Fruit fly (Drosophila melanogaster): Measurements from ENCODE around the gene CG5895.

CG5895 gene

dm6 chr3L:16050887-16051258 is 15.6 kb downstream of the CG5895 start, which contains the start of gene Diap1 (continued):
- TF ChIP-seq cwo (GFP tag; optimal IDR thresholded peaks at IDR 0.05) (no peak), repo (GFP tag; optimal IDR thresholded peaks at IDR 0.05) (no peak), CG5245 (GFP tag; optimal IDR thresholded peaks at IDR 0.05) (no peak), CG34422 (GFP tag; IDR thresholded peaks at IDR 0.05) (no peak), kay (GFP tag; optimal IDR thresholded peaks at IDR 0.05) (no peak), CG17186 (GFP tag; optimal IDR thresholded peaks at IDR 0.05) (peak; percentile 41), ATbp (GFP tag; optimal IDR thresholded peaks at IDR 0.05) (no peak), CG11504 (tag; optimal IDR thresholded peaks at IDR 0.05) (peak; percentile 23), Mes4 (GFP tag; optimal IDR thresholded peaks at IDR 0.05) (no peak), CG11560 (tag; IDR thresholded peaks at IDR 0.05) (peak; percentile 100), CG7745 (tag; optimal IDR thresholded peaks at IDR 0.05) (no peak), Hmr (GFP tag; optimal IDR thresholded peaks at IDR 0.05) (peak; percentile 31), CG31224 (GFP tag; IDR thresholded peaks at IDR 0.05) (no peak), Hr3 (GFP tag; optimal IDR thresholded peaks at IDR 0.05) (no peak), unc-4 (GFP tag; IDR thresholded peaks at IDR 0.05; ENCODE audit: partially characterized antibody) (peak; percentile 88), Chrac-16 (GFP tag; optimal IDR thresholded peaks at IDR 0.05) (no peak), pita (GFP tag; optimal IDR thresholded peaks at IDR 0.05) (peak; percentile 87), esg (GFP tag; conservative IDR thresholded peaks at IDR 0.05) (no peak), CG16779 (GFP tag; IDR thresholded peaks at IDR 0.05) (no peak), MESR4 (GFP tag; optimal IDR thresholded peaks at IDR 0.05) (no peak), stwl (tag; optimal IDR thresholded peaks at IDR 0.05) (peak; percentile 93), CG6175 (GFP tag; IDR thresholded peaks at IDR 0.05) (no peak), peb (GFP tag; IDR thresholded peaks at IDR 0.05) (no peak), CHES-1-like (GFP tag; optimal IDR thresholded peaks at IDR 0.05) (no peak), her (GFP tag; optimal IDR thresholded peaks at IDR 0.05) (no peak), ems (GFP tag; optimal IDR thresholded peaks at IDR 0.05) (no peak), CG2712 (tag; optimal IDR thresholded peaks at IDR 0.05) (peak; percentile 18), Bgb (GFP tag; IDR thresholded peaks at IDR 0.05; ENCODE audit: partially characterized antibody) (peak; percentile 95), abd-A (tag; optimal IDR thresholded peaks at IDR 0.05) (peak; percentile 7), HLH54F (GFP tag; optimal IDR thresholded peaks at IDR 0.05) (no peak), Lim3 (GFP tag; IDR thresholded peaks at IDR 0.05) (no peak), gfzf (GFP tag; optimal IDR thresholded peaks at IDR 0.05) (peak; percentile 58), CG7786 (GFP tag; optimal IDR thresholded peaks at IDR 0.05) (no peak), gro (GFP tag; optimal IDR thresholded peaks at IDR 0.05) (peak; percentile 4), tna (GFP tag; IDR thresholded peaks at IDR 0.05; ENCODE audit: partially characterized antibody) (peak; percentile 78), row (GFP tag; IDR thresholded peaks at IDR 0.05) (0 out of 3 replicates have a peak, but pooled peaks have one; percentile 36), nerfin-2 (GFP tag; IDR thresholded peaks at IDR 0.05; ENCODE audit: partially characterized antibody) (peak; percentile 84), CG10654 (GFP tag; optimal IDR thresholded peaks at IDR 0.05) (peak; percentile 6), inv (GFP tag; IDR thresholded peaks at IDR 0.05; ENCODE audit: partially characterized antibody) (peak; percentile 84), zen2 (GFP tag; IDR thresholded peaks at IDR 0.05; ENCODE audit: partially characterized antibody) (peak; percentile 91; the same call in 2 of the 3 replicates), CG16813 (GFP tag; IDR thresholded peaks at IDR 0.05; ENCODE audit: partially characterized antibody) (peak; percentile 87), Elba2 (GFP tag; optimal IDR thresholded peaks at IDR 0.05) (no peak), CG1233 (GFP tag; optimal IDR thresholded peaks at IDR 0.05) (no peak), pfk (GFP tag; optimal IDR thresholded peaks at IDR 0.05) (peak; percentile 64), CG10267 (tag; optimal IDR thresholded peaks at IDR 0.05) (peak; percentile 59), CG17612 (GFP tag; IDR thresholded peaks at IDR 0.05) (no peak), sug (tag; optimal IDR thresholded peaks at IDR 0.05) (no peak)
